Worm (Caenorhabditis elegans) whole organism, mixed stage, embryonic: ENCODE data around the gene F09C6.3.

Experiments
- M03D4.4 ChIP-seq: sonication (generic microtip); optimal IDR thresholded peaks from 2 replicates; lab custom pipeline; 2017; ENCODE audit warnings: mild to moderate bottlenecking, missing genetic modification characterization, missing compliant biosample characterization
- ceh-39 ChIP-seq: fragments of 150-350 bp; optimal IDR thresholded peaks from 2 replicates; lab custom pipeline; 2014; ENCODE audit warnings: missing biosample characterization, missing genetic modification characterization
- ces-1 ChIP-seq: fragments of 150-350 bp; optimal IDR thresholded peaks from 2 replicates; lab custom pipeline; 2014; ENCODE audit warnings: missing biosample characterization, missing genetic modification reagents, missing genetic modification characterization
- elt-1 ChIP-seq: sonication (generic microtip); optimal IDR thresholded peaks from 2 replicates; lab custom pipeline; 2017; ENCODE audit warnings: missing genetic modification characterization, mild to moderate bottlenecking, missing compliant biosample characterization, antibody characterized with exemption, moderate library complexity, borderline replicate concordance; ENCODE audit not compliant: insufficient read depth
- elt-3 ChIP-seq: fragments of 150-350 bp; optimal IDR thresholded peaks from 2 replicates; lab custom pipeline; 2014; ENCODE audit warnings: missing biosample characterization, missing genetic modification characterization
- mab-5 ChIP-seq: fragments of 150-350 bp; optimal IDR thresholded peaks from 2 replicates; lab custom pipeline; 2014; ENCODE audit warnings: missing biosample characterization, missing genetic modification characterization
- nhr-2 ChIP-seq: fragments of 150-350 bp; optimal IDR thresholded peaks from 2 replicates; lab custom pipeline; 2014; ENCODE audit warnings: missing biosample characterization, missing genetic modification characterization
- nhr-76 ChIP-seq: sonication (generic microtip); optimal IDR thresholded peaks from 2 replicates; lab custom pipeline; 2017; ENCODE audit warnings: missing biosample characterization, missing genetic modification characterization
- pha-4 ChIP-seq: fragments of 150-350 bp; optimal IDR thresholded peaks from 2 replicates; lab custom pipeline; 2018; ENCODE audit warnings: missing biosample characterization, missing genetic modification reagents, missing genetic modification characterization
- ztf-11 ChIP-seq: fragments of 150-350 bp; optimal IDR thresholded peaks from 2 replicates; lab custom pipeline; 2014; ENCODE audit warnings: missing biosample characterization, missing genetic modification characterization

F09C6.3 gene

ce11 chrV:16831921-16832320, 48.0 kb downstream of the F09C6.3 start, which contains the start of gene srh-215:
Gene srh-215, minus strand, starts transcription at chrV:16832021.
- TF ChIP-seq elt-1 (no peak), nhr-76 (no peak), pha-4 (tag; lab: Kevin White, UChicago) (no peak)

- TF ChIP-seq elt-1, result no peak
- no peak for TF ChIP-seq M03D4.4 (tag; lab: Kevin White, UChicago)
- no peak for TF ChIP-seq elt-3 (tag; lab: Kevin White, UChicago)
- no peak for TF ChIP-seq ceh-39 (tag; lab: Kevin White, UChicago)
- TF ChIP-seq ces-1, result no peak
- no peak for TF ChIP-seq ztf-11
- TF ChIP-seq nhr-2 (tag; lab: Kevin White, UChicago), result no peak
- TF ChIP-seq nhr-76, result no peak
- TF ChIP-seq pha-4 (tag; lab: Kevin White, UChicago), result no peak
- no peak for TF ChIP-seq mab-5
These were observed 48.6 kb downstream of the F09C6.3 start for ce11 chrV:16831310-16831709.

ce11 chrV:16829396-16829795, 50.6 kb downstream of the F09C6.3 start, which contains the start of gene srh-214:
Gene srh-214, minus strand, starts transcription at chrV:16829755.
- TF ChIP-seq ces-1 (no peak), elt-3 (tag; lab: Kevin White, UChicago) (no peak), nhr-2 (tag; lab: Kevin White, UChicago) (no peak), elt-1 (no peak)
